Worm (Caenorhabditis elegans) whole organism, late embryonic: ENCODE measurements around the gene C29G2.6.
"Not testable (repeated sequence)": the region's sequence is repeated elsewhere in the genome, so short reads cannot be mapped to it uniquely, and the experiment has no call there.

Source experiments
- F13H6.1 ChIP-seq: sonication (generic microtip); optimal IDR thresholded peaks from 2 replicates; lab custom pipeline; 2016; ENCODE audit warnings: missing genetic modification characterization, missing compliant biosample characterization
- K02D7.2 ChIP-seq: sonication (generic microtip); optimal IDR thresholded peaks from 2 replicates; lab custom pipeline; 2017; ENCODE audit warnings: mild to moderate bottlenecking, missing genetic modification characterization, missing compliant biosample characterization
- K09A11.1 ChIP-seq: sonication (generic microtip); optimal IDR thresholded peaks from 2 replicates; lab custom pipeline; 2017; ENCODE audit warnings: antibody characterized with exemption, mild to moderate bottlenecking, missing genetic modification characterization, missing compliant biosample characterization; ENCODE audit not compliant: insufficient read depth
- ahr-1 ChIP-seq: sonication (generic microtip); optimal IDR thresholded peaks from 2 replicates; lab custom pipeline; 2016; ENCODE audit warnings: missing genetic modification characterization, missing compliant biosample characterization
- ceh-18 ChIP-seq: sonication (generic microtip); optimal IDR thresholded peaks from 2 replicates; lab custom pipeline; 2016; ENCODE audit warnings: missing genetic modification characterization, missing compliant biosample characterization
- ceh-19 ChIP-seq: fragments of 200-800 bp; sonication (Bioruptor generic); optimal IDR thresholded peaks from 2 replicates; lab custom pipeline; 2018; ENCODE audit warnings: mild to moderate bottlenecking, missing genetic modification characterization, missing compliant biosample characterization
- ceh-2 ChIP-seq: sonication (generic microtip); optimal IDR thresholded peaks from 2 replicates; lab custom pipeline; 2016; ENCODE audit warnings: missing genotype, missing genetic modification characterization, missing compliant biosample characterization
- ceh-31 ChIP-seq: sonication (generic microtip); optimal IDR thresholded peaks from 2 replicates; lab custom pipeline; 2016; ENCODE audit warnings: missing genetic modification characterization, missing compliant biosample characterization
- dmd-4 ChIP-seq: sonication (generic microtip); optimal IDR thresholded peaks from 2 replicates; lab custom pipeline; 2016; ENCODE audit warnings: borderline replicate concordance, missing genetic modification characterization, missing compliant biosample characterization
- elt-4 ChIP-seq: sonication (generic microtip); optimal IDR thresholded peaks from 2 replicates; lab custom pipeline; 2016; ENCODE audit warnings: missing genetic modification characterization, missing compliant biosample characterization
- ets-4 ChIP-seq: sonication (generic microtip); optimal IDR thresholded peaks from 2 replicates; lab custom pipeline; 2016; ENCODE audit warnings: missing genetic modification characterization, missing compliant biosample characterization
- hlh-13 ChIP-seq: fragments of 200-800 bp; sonication (Bioruptor generic); optimal IDR thresholded peaks from 2 replicates; lab custom pipeline; 2018; ENCODE audit warnings: mild to moderate bottlenecking, missing genetic modification characterization, missing compliant biosample characterization
- hlh-30 ChIP-seq: sonication (generic microtip); optimal IDR thresholded peaks from 2 replicates; lab custom pipeline; 2017; ENCODE audit warnings: antibody characterized with exemption, missing genetic modification characterization, missing compliant biosample characterization; ENCODE audit not compliant: insufficient read depth
- lin-11 ChIP-seq: fragments of 200-800 bp; sonication (Bioruptor generic); optimal IDR thresholded peaks from 2 replicates; lab custom pipeline; 2018; ENCODE audit warnings: mild to moderate bottlenecking, missing genetic modification characterization, missing compliant biosample characterization
- mec-3 ChIP-seq: sonication (generic microtip); optimal IDR thresholded peaks from 2 replicates; lab custom pipeline; 2016; ENCODE audit warnings: borderline replicate concordance, missing genetic modification characterization, missing compliant biosample characterization
- nfya-1 ChIP-seq: sonication (generic microtip); optimal IDR thresholded peaks from 2 replicates; lab custom pipeline; 2017; ENCODE audit warnings: missing genetic modification characterization, mild to moderate bottlenecking, missing compliant biosample characterization, antibody characterized with exemption, moderate library complexity
- nhr-11 ChIP-seq: fragments of 150-350 bp; optimal IDR thresholded peaks from 2 replicates; lab custom pipeline; 2014; ENCODE audit warnings: missing biosample characterization, missing genetic modification characterization
- odd-2 ChIP-seq: sonication (generic microtip); optimal IDR thresholded peaks from 2 replicates; lab custom pipeline; 2017; ENCODE audit warnings: antibody characterized with exemption, mild to moderate bottlenecking, missing genetic modification characterization, missing compliant biosample characterization
- pag-3 ChIP-seq: sonication (generic microtip); optimal IDR thresholded peaks from 2 replicates; lab custom pipeline; 2016; ENCODE audit warnings: missing compliant biosample characterization, missing genetic modification characterization, borderline replicate concordance
- pha-2 ChIP-seq: sonication (generic microtip); optimal IDR thresholded peaks from 2 replicates; lab custom pipeline; 2017; ENCODE audit warnings: mild to moderate bottlenecking, missing genetic modification characterization, missing compliant biosample characterization
- pha-4 ChIP-seq: fragments of 150-350 bp; optimal IDR thresholded peaks from 2 replicates; lab custom pipeline; 2018; ENCODE audit warnings: missing biosample characterization, missing genetic modification reagents, missing genetic modification characterization
- pros-1 ChIP-seq: fragments of 150-350 bp; optimal IDR thresholded peaks from 2 replicates; lab custom pipeline; 2014; ENCODE audit warnings: missing biosample characterization, missing genetic modification reagents, missing genetic modification characterization
- ref-2 ChIP-seq: sonication (generic microtip); optimal IDR thresholded peaks from 2 replicates; lab custom pipeline; 2016; ENCODE audit warnings: missing genetic modification characterization, missing compliant biosample characterization
- rnt-1 ChIP-seq: sonication (generic microtip); optimal IDR thresholded peaks from 2 replicates; lab custom pipeline; 2016; ENCODE audit warnings: missing genetic modification characterization, missing compliant biosample characterization
- sdc-2 ChIP-seq: sonication (generic microtip); optimal IDR thresholded peaks from 2 replicates; lab custom pipeline; 2016; ENCODE audit warnings: missing genotype, missing genetic modification characterization, missing compliant biosample characterization
- sox-4 ChIP-seq: sonication (generic microtip); optimal IDR thresholded peaks from 2 replicates; lab custom pipeline; 2017; ENCODE audit warnings: mild to moderate bottlenecking, missing genetic modification characterization, inconsistent platforms, missing compliant biosample characterization
- tbx-2 ChIP-seq: sonication (generic microtip); optimal IDR thresholded peaks from 2 replicates; lab custom pipeline; 2016; ENCODE audit warnings: missing genetic modification characterization, missing compliant biosample characterization
- tbx-7 ChIP-seq: sonication (generic microtip); optimal IDR thresholded peaks from 2 replicates; lab custom pipeline; 2016; ENCODE audit warnings: missing genotype, missing genetic modification characterization, missing compliant biosample characterization
- unc-3 ChIP-seq, 2 experiments: fragments of 200-800 bp in 1 of 2; sonication (Bioruptor generic) in 1 of 2; sonication (generic microtip) in 1 of 2; conservative IDR thresholded peaks in 1 of 2; optimal IDR thresholded peaks in 1 of 2; 2 replicates each; pipeline versions ENCODE4 v1.3.6 to Lab custom; 2016 to 2022; ENCODE audit warnings: missing compliant biosample characterization in 2 of 2, missing genetic modification characterization in 2 of 2, missing genetic modification reagents in 1 of 2
- unc-42 ChIP-seq: sonication (generic microtip); optimal IDR thresholded peaks from 2 replicates; lab custom pipeline; 2016; ENCODE audit warnings: missing genotype, missing genetic modification characterization, missing compliant biosample characterization
- unc-86 ChIP-seq: sonication (generic microtip); optimal IDR thresholded peaks from 2 replicates; lab custom pipeline; 2016; ENCODE audit warnings: missing genetic modification characterization, missing compliant biosample characterization
- ztf-16 ChIP-seq: sonication (generic microtip); optimal IDR thresholded peaks from 2 replicates; lab custom pipeline; 2017; ENCODE audit warnings: missing genetic modification characterization, missing compliant biosample characterization

C29G2.6 gene

DNA sequence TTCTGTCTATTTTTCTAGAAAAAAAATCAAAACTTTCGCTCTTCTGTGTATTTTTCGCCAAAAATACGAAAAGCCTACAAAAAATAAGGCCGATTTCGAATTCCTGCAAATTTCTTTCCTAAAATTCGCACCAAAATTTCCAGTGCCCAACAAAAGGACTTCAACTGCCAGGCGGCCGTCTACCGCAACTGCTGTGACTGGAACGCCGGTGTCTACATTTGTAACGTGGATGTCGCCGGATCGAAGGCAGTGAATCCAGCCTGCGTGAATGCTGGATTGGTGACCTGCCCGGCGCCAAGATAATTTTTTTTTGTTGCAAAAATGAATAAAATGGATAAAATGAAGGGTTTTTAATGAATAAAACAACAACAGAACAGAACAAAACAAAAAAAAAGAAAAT is 16.1 kb upstream of the C29G2.6 start:
- TF ChIP-seq pha-4: no peak
- TF ChIP-seq ztf-16 (tag; lab: Kevin White, UChicago): no peak
- TF ChIP-seq odd-2 (tag; lab: Kevin White, UChicago): no peak
- TF ChIP-seq pros-1 (tag; lab: Kevin White, UChicago): no peak
- no peak for TF ChIP-seq rnt-1 (tag; lab: Kevin White, UChicago)
- no peak for TF ChIP-seq sox-4 (tag; lab: Kevin White, UChicago)
- no peak for TF ChIP-seq elt-4
- TF ChIP-seq ceh-19 (GFP tag; lab: Kevin White, UChicago): no peak
- no peak for TF ChIP-seq hlh-13
- TF ChIP-seq ref-2 (tag; lab: Kevin White, UChicago): no peak
- no peak for TF ChIP-seq dmd-4 (tag; lab: Kevin White, UChicago)
- TF ChIP-seq K09A11.1: no peak
- TF ChIP-seq, all 69 proteins: peak for 0

DNA sequence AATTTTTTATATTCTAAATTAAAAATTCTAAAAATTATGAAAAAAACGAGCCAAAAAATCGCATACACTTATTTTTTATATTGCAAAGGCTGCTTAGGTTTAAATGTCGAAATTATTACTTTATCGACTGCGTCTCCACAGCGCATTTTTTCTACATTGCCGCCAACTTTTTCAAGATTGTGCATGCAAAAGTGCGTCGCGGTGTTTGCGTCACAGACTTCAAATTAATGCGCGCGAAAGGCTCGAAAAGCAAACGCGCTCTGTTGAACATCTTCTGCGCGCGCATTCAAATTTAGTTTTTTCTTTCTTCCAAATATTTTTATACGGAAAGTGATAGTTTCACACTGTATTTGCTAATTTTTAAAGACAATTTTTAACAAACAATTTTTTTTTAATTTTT is 14.8 kb upstream of the C29G2.6 start:
- peak; percentile 47 for TF ChIP-seq tbx-2 (tag; lab: Kevin White, UChicago)
- TF ChIP-seq unc-42 (tag; lab: Kevin White, UChicago): peak; percentile 59
- no peak for TF ChIP-seq pha-4
- TF ChIP-seq ceh-2 (tag; lab: Kevin White, UChicago): no peak
- no peak for TF ChIP-seq F13H6.1 (tag; lab: Kevin White, UChicago)
- TF ChIP-seq elt-4: no peak
- TF ChIP-seq odd-2 (tag; lab: Kevin White, UChicago): no peak
- peak; percentile 46 for TF ChIP-seq ets-4
- TF ChIP-seq unc-86 (tag; lab: Kevin White, UChicago): no peak
- no peak for TF ChIP-seq pha-2 (tag; lab: Kevin White, UChicago)
- peak; percentile 2 for TF ChIP-seq rnt-1 (tag; lab: Kevin White, UChicago)
- no peak for TF ChIP-seq tbx-7 (tag; lab: Kevin White, UChicago)
- peak; percentile 50 for TF ChIP-seq nfya-1 (tag; lab: Kevin White, UChicago)
- TF ChIP-seq ceh-31 (tag; lab: Kevin White, UChicago): peak; percentile 48
- TF ChIP-seq ref-2 (tag; lab: Kevin White, UChicago): peak; percentile 30
- peak; percentile 62 for TF ChIP-seq ceh-18
- peak; percentile 27; the same call in 1 of the 2 replicates for TF ChIP-seq unc-3 (GFP tag; conservative IDR thresholded peaks at IDR 0.05; lab: Robert Waterston, UW)
- TF ChIP-seq unc-3 (tag; optimal IDR thresholded peaks at IDR 0.05; lab: Kevin White, UChicago): no peak
- TF ChIP-seq mec-3 (tag; lab: Kevin White, UChicago): no peak

DNA sequence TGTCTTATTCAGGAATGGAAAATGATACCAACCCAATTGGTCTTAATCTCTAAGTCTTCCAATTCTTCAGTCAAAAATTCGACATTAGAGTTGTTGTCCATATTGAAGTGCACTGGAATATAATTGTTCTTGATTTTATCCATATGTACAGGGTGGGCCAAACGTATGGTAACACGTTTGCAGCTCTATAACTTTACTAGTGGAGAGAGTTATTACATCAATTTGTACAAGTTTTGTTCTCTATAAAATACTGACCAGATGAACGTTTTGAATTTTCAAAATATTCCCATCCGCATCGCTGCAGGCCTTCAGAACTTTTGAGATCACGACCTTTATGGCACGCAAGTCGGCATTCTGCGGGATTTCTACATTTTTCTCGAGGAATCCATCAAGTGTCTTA is 13.1 kb upstream of the C29G2.6 start, which contains the start of gene F53E10.5:
Gene F53E10.5 (minus strand): TSS at position 101 of the 400 bp plus-strand sequence.
- not testable (repeated sequence) for TF ChIP-seq sdc-2; lin-11; nhr-11 (tag; lab: Kevin White, UChicago)

DNA sequence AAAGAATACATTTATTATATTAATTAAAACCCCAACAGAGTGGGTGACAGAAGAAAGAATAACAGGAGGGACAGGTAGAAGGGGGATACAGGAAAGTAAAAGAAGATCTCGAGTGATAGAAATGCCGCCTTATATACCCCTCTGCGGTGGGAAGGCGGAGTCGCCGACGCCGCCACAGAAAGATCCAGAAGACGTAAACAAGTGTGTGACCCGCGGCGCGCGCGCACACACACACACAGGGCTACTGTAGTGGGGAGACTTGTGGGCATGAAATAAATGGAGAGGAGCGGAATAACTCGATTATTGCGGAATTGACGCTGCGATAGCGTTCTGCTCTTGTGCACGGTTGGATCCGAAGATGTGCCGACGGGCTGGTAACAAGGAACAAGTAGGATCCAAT is 10.0 kb upstream of the C29G2.6 start:
- TF ChIP-seq ref-2 (tag; lab: Kevin White, UChicago) (peak; percentile 16), pag-3 (tag; lab: Kevin White, UChicago) (no peak), ceh-31 (tag; lab: Kevin White, UChicago) (no peak)

DNA sequence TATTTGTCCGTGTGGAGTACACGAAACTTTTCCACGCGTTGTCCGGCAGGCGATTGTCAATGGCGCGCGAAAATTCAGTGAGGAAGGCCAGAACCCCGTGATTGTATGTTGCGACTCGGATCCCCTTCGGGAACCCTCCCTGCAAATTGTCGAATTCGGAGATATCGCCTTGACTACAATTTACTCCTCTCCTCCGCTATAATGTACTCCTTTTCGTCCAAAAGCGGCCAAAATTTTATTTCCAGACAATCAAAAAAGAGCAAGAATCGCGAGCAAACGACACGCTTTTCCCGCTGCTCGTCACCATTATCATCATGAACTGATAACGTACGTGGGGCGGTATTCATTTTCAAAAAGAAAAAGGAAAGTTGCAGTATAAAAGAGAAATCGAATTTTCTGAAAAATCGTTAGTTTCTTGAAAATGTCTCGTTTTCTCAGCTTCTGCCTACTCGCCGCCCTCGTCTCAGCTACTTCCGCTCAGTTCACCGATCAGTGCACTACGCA is 6.5 kb upstream of the C29G2.6 start, which contains the start of gene irg-3:
Gene irg-3 (plus strand): TSS at position 419 of the 504 bp plus-strand sequence.
- TF ChIP-seq K02D7.2 (tag; lab: Kevin White, UChicago): no peak
- TF ChIP-seq pros-1 (tag; lab: Kevin White, UChicago): no peak
- TF ChIP-seq tbx-2 (tag; lab: Kevin White, UChicago): no peak
- no peak for TF ChIP-seq elt-4

DNA sequence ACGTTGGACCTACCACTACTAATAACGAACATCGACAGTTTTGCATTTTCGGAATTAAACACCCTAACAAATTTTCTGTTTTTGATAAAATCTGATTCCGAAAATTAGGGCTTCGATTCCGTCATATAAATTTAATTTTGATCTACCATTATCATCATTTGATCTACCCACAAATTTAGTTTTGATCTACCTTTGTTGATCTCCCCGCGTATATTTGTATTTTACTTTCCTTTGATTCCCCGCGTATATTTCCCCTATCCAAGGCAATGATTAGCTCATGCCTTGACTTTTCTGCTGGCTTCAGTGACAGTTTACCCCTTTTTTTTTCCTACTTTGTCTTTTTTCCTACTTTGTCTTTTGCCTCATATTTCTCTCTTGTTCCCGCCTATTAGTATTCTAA is 4.1 kb upstream of the C29G2.6 start:
- TF ChIP-seq ahr-1: no peak
- TF ChIP-seq hlh-30: no peak
